Fruit fly (Drosophila melanogaster) whole organism, wandering third instar larva: ENCODE measurements around the gene sip2.

Experiments
- Abd-B ChIP-seq: fragments of >200 bp; optimal IDR thresholded peaks from 2 replicates; lab custom pipeline; 2017; ENCODE audit warnings: missing biosample characterization, missing genetic modification characterization
- CG32264 ChIP-seq: fragments of 200-800 bp; sonication (Bioruptor generic); optimal IDR thresholded peaks from 2 replicates; lab custom pipeline; 2016; ENCODE audit warnings: missing biosample characterization, missing genetic modification characterization
- Dfd ChIP-seq: fragments of >200 bp; optimal IDR thresholded peaks from 2 replicates; lab custom pipeline; 2017; ENCODE audit warnings: missing biosample characterization, missing genetic modification characterization
- Dif ChIP-seq: fragments of 200-275, 200-300 bp; sonication (Bioruptor generic); optimal IDR thresholded peaks from 2 replicates; lab custom pipeline; 2018; ENCODE audit warnings: missing biosample characterization, missing genetic modification characterization; ENCODE audit not compliant: partially characterized antibody
- GATAd ChIP-seq: sonication (Bioruptor generic); optimal IDR thresholded peaks from 2 replicates; lab custom pipeline; 2016; ENCODE audit warnings: missing biosample characterization, missing genetic modification characterization
- Hr78 ChIP-seq: fragments of >200 bp; optimal IDR thresholded peaks from 2 replicates; lab custom pipeline; 2017; ENCODE audit warnings: missing biosample characterization, missing genetic modification characterization
- N ChIP-seq: fragments of >200 bp; optimal IDR thresholded peaks from 2 replicates; lab custom pipeline; 2018; ENCODE audit warnings: missing biosample characterization, missing external identifiers, missing genetic modification characterization
- OdsH ChIP-seq: fragments of 200-800 bp; sonication (Bioruptor generic); optimal IDR thresholded peaks from 2 replicates; lab custom pipeline; 2016; ENCODE audit warnings: missing biosample characterization, mild to moderate bottlenecking, missing genetic modification characterization
- br ChIP-seq: fragments of 200-800 bp; sonication (Bioruptor generic); optimal IDR thresholded peaks from 2 replicates; lab custom pipeline; 2016; ENCODE audit warnings: missing biosample characterization, missing genetic modification characterization
- fru ChIP-seq: fragments of 200-800 bp; sonication (Bioruptor generic); optimal IDR thresholded peaks from 3 replicates; lab custom pipeline; 2016; ENCODE audit warnings: missing biosample characterization, mild to moderate bottlenecking, missing genetic modification characterization
- h ChIP-seq: fragments of 200-800 bp; sonication (Bioruptor generic); optimal IDR thresholded peaks from 3 replicates; lab custom pipeline; 2016; ENCODE audit warnings: missing biosample characterization, mild to moderate bottlenecking, missing genetic modification characterization
- pan ChIP-seq: fragments of >200 bp; optimal IDR thresholded peaks from 2 replicates; lab custom pipeline; 2017
- sage ChIP-seq: fragments of 200-800 bp; sonication (Bioruptor generic); optimal IDR thresholded peaks from 2 replicates; lab custom pipeline; 2016; ENCODE audit warnings: missing biosample characterization, mild to moderate bottlenecking, missing genetic modification characterization
- usp ChIP-seq: fragments of >200 bp; optimal IDR thresholded peaks from 2 replicates; lab custom pipeline; 2017; ENCODE audit warnings: missing biosample characterization, missing genetic modification characterization

- TF ChIP-seq pan: no peak
- TF ChIP-seq N (GFP tag; lab: Kevin White, UChicago): no peak
- no peak for TF ChIP-seq usp (GFP tag; lab: Kevin White, UChicago)
- TF ChIP-seq Dif (GFP tag; lab: Kevin White, UChicago): no peak
- no peak for TF ChIP-seq Dfd (GFP tag; lab: Kevin White, UChicago)
- TF ChIP-seq Hr78 (GFP tag; lab: Kevin White, UChicago): no peak
- no peak for TF ChIP-seq h (GFP tag; lab: Kevin White, UChicago)
- no peak for TF ChIP-seq sage (GFP tag; lab: Kevin White, UChicago)
- TF ChIP-seq Abd-B (GFP tag; lab: Kevin White, UChicago): no peak
- no peak for TF ChIP-seq OdsH (GFP tag; lab: Kevin White, UChicago)
- TF ChIP-seq fru (GFP tag; lab: Kevin White, UChicago): no peak
- no peak for TF ChIP-seq br
- TF ChIP-seq CG32264 (GFP tag; lab: Kevin White, UChicago): no peak
- TF ChIP-seq GATAd (GFP tag; lab: Kevin White, UChicago): no peak
These were observed 48.1 kb upstream of the sip2 start, which contains the start of gene CG43321 for dm6 chr2L:7011962-7012361.
